Fruit fly (Drosophila melanogaster): ENCODE measurements around the gene emb.

The emb gene

DNA sequence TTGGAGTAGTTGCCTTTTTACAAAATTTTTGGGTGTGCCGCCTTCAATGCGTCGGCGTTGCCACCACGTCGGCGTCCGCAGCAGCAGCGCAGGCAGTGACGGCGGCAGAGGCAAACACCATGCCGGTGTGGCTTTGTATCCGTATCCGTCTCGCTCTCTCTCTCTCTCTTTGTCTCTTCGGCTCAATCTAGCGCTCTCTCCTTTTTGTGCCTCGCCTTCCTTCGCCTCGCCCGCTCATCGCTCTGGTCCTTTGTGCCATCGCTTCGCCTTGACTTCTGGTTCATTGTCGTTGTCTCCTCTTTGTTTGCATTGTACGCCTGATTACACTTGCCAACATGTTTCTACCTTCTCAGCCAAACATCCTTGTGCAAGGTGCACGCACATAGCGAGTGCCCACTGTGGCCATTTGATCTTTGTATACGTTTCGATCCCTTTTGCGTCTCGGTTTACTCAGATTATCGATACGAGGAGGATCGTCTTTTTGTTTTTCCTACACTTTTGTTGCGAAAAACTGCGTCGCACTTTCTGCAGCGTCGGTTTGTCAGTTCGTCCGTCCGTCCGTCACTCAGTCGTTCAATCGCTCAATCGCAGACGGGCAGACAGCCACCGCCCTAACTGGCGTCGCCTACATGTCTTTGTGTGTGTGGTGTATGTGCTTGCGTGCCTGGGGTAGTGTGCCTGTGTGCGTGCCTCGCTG lies 13.1 kb downstream of the emb start (continued):
- no peak for TF ChIP-seq N (GFP tag; optimal IDR thresholded peaks at IDR 0.05)
- no peak for TF ChIP-seq jim (GFP tag; optimal IDR thresholded peaks at IDR 0.05)
- TF ChIP-seq Hnf4 (GFP tag; optimal IDR thresholded peaks at IDR 0.05): peak; percentile 79
- TF ChIP-seq Abd-B (GFP tag; optimal IDR thresholded peaks at IDR 0.05): no peak

dm6 chr2L:8417562-8417961 lies 14.2 kb downstream of the emb start:
- TF ChIP-seq rgr (GFP tag; optimal IDR thresholded peaks at IDR 0.05) (peak; percentile 26), foxo (GFP tag; optimal IDR thresholded peaks at IDR 0.05) (peak in 1 of 2 experiments; percentile 5), brk (GFP tag; optimal IDR thresholded peaks at IDR 0.05) (no peak), OdsH (GFP tag; optimal IDR thresholded peaks at IDR 0.05) (peak; percentile 41), Vsx2 (GFP tag; optimal IDR thresholded peaks at IDR 0.05; ENCODE audit: partially characterized antibody) (no peak), dl (GFP tag; optimal IDR thresholded peaks at IDR 0.05; ENCODE audit: insufficient read depth in 1 of 2, partially characterized antibody in 2 of 2) (no peak), h (GFP tag; optimal IDR thresholded peaks at IDR 0.05) (peak; percentile 12), usp (GFP tag; optimal IDR thresholded peaks at IDR 0.05) (no peak), Sp1 (GFP tag; optimal IDR thresholded peaks at IDR 0.05) (peak; percentile 21), HLH106 (tag; optimal IDR thresholded peaks at IDR 0.05) (peak; percentile 5), Rel (GFP tag; optimal IDR thresholded peaks at IDR 0.05) (no peak), Rel (tag; optimal IDR thresholded peaks at IDR 0.05) (peak; percentile 48), N (GFP tag; optimal IDR thresholded peaks at IDR 0.05) (no peak), Hr83 (GFP tag; optimal IDR thresholded peaks at IDR 0.05; ENCODE audit: poor library complexity, severe bottlenecking) (peak; percentile 11), Dfd (GFP tag; optimal IDR thresholded peaks at IDR 0.05) (no peak), CG9705 (GFP tag; optimal IDR thresholded peaks at IDR 0.05) (no peak), Hnf4 (GFP tag; optimal IDR thresholded peaks at IDR 0.05) (peak; percentile 6)

DNA sequence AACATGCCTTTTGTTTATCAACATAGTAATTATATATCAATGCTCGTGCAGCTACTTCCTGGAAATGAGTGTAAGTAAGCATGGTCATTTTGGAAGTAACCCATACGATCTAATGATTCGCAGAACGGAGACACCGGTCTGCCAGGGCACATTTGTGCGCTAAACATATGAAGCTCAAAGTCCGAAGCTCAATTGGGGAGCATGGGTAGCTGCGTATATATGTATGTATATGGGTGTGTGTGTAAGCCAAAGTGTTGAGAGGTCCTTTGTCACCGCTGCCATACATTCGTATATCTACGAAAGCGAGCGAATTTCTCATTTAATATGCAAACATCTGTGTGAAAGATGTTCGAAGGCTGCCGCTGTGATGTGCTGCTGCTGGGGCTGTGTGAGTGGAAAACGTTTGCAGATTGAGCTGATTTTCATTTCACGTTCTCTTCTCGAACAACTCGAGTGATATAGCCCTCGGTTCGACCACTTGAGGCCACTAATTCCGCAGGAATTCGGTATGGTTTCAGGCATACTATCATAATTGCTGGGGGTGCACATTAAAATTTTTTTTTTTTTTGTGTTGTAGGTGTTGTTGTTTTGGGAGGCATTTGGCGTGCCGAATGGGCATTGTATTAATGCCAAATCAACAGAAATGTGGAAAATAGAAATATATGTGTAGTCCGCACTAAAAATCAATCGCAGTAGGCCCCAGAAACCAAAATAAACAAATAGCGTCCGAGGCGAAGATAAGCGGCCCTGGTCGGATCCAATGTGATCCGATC lies 14.9 kb downstream of the emb start:
- no peak for TF ChIP-seq lola (GFP tag; optimal IDR thresholded peaks at IDR 0.05)
- TF ChIP-seq CrebA (GFP tag; optimal IDR thresholded peaks at IDR 0.05; ENCODE audit: borderline replicate concordance): no peak
- no peak for TF ChIP-seq br (GFP tag; optimal IDR thresholded peaks at IDR 0.05)
- no peak for TF ChIP-seq pan (optimal IDR thresholded peaks at IDR 0.05)
- TF ChIP-seq Sp1 (GFP tag; optimal IDR thresholded peaks at IDR 0.05): no peak
- no peak for TF ChIP-seq Mio (GFP tag; optimal IDR thresholded peaks at IDR 0.05)
- no peak for TF ChIP-seq Dfd (GFP tag; optimal IDR thresholded peaks at IDR 0.05)
- TF ChIP-seq brk (GFP tag; optimal IDR thresholded peaks at IDR 0.05): no peak
- TF ChIP-seq dsf (GFP tag; optimal IDR thresholded peaks at IDR 0.05; ENCODE audit: borderline replicate concordance): no peak
- TF ChIP-seq ey (GFP tag; optimal IDR thresholded peaks at IDR 0.05): no peak
- no peak for TF ChIP-seq Myc (optimal IDR thresholded peaks at IDR 0.05)
- TF ChIP-seq sv (GFP tag; optimal IDR thresholded peaks at IDR 0.05): no peak
- no peak for TF ChIP-seq dl (GFP tag; optimal IDR thresholded peaks at IDR 0.05; ENCODE audit: insufficient read depth in 1 of 2, partially characterized antibody in 2 of 2)
- no peak for TF ChIP-seq tai (GFP tag; optimal IDR thresholded peaks at IDR 0.05)

DNA sequence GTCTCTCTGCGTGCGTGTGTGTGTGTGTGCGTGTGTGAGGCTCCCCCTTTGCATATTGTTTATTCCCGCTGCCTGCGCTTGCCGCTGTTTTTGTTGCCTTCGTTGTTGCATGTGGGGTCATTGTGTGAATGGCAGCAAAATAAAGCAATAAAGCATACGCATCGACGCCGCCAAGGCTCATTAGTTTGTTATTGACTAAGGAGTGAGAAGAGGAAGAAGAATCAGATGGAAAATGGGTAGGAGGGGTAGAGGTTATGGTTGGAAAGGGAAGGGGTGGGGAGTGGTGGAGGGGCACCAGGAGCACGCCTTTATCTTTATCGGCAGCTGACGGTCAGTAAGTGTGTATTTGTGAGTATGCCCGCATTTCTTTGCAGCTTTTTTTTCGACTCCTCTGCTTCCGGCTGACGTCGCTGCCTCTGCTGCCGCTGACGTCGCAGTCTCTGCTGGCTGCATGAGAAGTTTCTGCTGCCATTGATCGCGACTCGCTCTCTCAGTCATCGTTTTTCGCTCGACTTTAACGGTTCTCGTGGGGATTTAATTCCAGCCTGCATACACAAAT lies 16.1 kb downstream of the emb start:
- TF ChIP-seq dl (GFP tag; optimal IDR thresholded peaks at IDR 0.05; ENCODE audit: insufficient read depth in 1 of 2, partially characterized antibody in 2 of 2) (peak in 1 of 2 experiments; percentile 24), Sp1 (GFP tag; optimal IDR thresholded peaks at IDR 0.05) (peak; percentile 27), h (GFP tag; optimal IDR thresholded peaks at IDR 0.05) (no peak), ey (GFP tag; optimal IDR thresholded peaks at IDR 0.05) (no peak), lola (GFP tag; optimal IDR thresholded peaks at IDR 0.05) (no peak), Rel (GFP tag; optimal IDR thresholded peaks at IDR 0.05) (no peak), Rel (tag; optimal IDR thresholded peaks at IDR 0.05) (peak; percentile 89), Dfd (GFP tag; optimal IDR thresholded peaks at IDR 0.05) (peak; percentile 21), psq (GFP tag; optimal IDR thresholded peaks at IDR 0.05) (peak; percentile 85), fru (GFP tag; optimal IDR thresholded peaks at IDR 0.05) (no peak)
